Fruit fly (Drosophila melanogaster) whole organism: ENCODE data around the gene sxe2.
A peak's percentile ranks its signal among the peaks of the same experiment; 100 is the strongest.

Experiments
- CG8478 ChIP-seq: fragments of >200 bp; optimal IDR thresholded peaks from 2 replicates; lab custom pipeline; 2018; ENCODE audit warnings: inconsistent platforms
- Dll ChIP-seq: fragments of >200 bp; optimal IDR thresholded peaks from 2 replicates; lab custom pipeline; 2017
- EcR ChIP-seq, 2 experiments: fragments of >200 bp; optimal IDR thresholded peaks; 2 replicates each; lab custom pipeline; 2017; ENCODE audit warnings: missing biosample characterization in 2 of 2, missing genetic modification characterization in 2 of 2, missing genetic modification reagents in 2 of 2
- pan ChIP-seq: fragments of >200 bp; optimal IDR thresholded peaks from 2 replicates; lab custom pipeline; 2017
- psq ChIP-seq: fragments of >200 bp; optimal IDR thresholded peaks from 2 replicates; lab custom pipeline; 2017
- usp ChIP-seq: fragments of >200 bp; optimal IDR thresholded peaks from 2 replicates; lab custom pipeline; 2017; ENCODE audit warnings: missing biosample characterization, missing genetic modification characterization, mixed read lengths

sxe2 gene

DNA sequence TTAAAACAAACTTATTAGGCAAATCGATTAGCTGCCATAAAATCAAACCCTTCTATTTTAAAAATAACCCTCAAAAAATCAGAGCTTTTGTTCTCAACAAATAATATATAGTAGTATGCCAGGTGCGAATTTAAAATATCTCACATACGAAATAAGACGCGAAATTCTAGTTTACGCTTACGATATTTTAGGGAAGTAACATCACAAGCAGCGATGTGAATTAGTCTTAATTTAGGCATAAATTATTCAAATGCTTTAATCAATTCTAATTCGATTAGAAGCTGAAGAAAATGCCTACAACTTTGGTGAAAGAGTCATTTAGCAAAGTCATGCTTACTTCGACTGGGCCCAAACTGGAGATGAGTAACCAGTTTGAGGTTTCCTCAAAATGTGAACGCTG, at the start of gene sxe2:
TSS of gene sxe2 (plus strand) at position 301 of the 400 bp plus-strand sequence.
- no peak for TF ChIP-seq EcR (GFP tag; optimal IDR thresholded peaks at IDR 0.05; lab: Kevin White, UChicago)
- TF ChIP-seq Dll (lab: Kevin White, UChicago): no peak
- no peak for TF ChIP-seq pan (lab: Kevin White, UChicago)
- TF ChIP-seq psq (lab: Kevin White, UChicago): no peak
- no peak for TF ChIP-seq usp
- TF ChIP-seq CG8478 (lab: Kevin White, UChicago): no peak

- TF ChIP-seq CG8478 (lab: Kevin White, UChicago) (no peak), usp (no peak), pan (lab: Kevin White, UChicago) (no peak), Dll (lab: Kevin White, UChicago) (no peak), psq (lab: Kevin White, UChicago) (no peak), EcR (GFP tag; optimal IDR thresholded peaks at IDR 0.05; lab: Kevin White, UChicago) (no peak)
Measured at dm6 chr3R:16034186-16034585, 49.5 kb upstream of the sxe2 start.

DNA sequence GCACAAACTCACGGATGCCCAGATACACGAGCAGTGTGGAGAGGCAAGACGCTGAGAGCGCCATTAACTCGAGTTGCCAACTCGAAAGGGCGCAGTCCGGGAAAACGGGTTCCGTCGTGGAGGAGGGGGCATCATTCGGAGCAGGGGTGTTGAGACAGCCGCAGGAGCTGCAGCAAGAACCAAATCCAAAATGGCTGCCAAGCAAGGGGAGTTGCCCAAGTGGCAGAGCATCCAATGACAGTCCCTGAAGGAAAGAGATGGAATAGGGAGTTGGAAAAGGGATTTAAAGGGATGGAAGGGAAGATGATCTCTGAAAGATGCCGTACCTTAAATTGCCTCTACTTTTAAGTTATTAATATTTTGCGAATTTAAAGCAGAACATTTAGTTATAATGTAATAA, 45.6 kb upstream of the sxe2 start:
- no peak for TF ChIP-seq psq (lab: Kevin White, UChicago)
- no peak for TF ChIP-seq Dll (lab: Kevin White, UChicago)
- TF ChIP-seq pan (lab: Kevin White, UChicago): no peak
- TF ChIP-seq usp: no peak
- no peak for TF ChIP-seq EcR (GFP tag; optimal IDR thresholded peaks at IDR 0.05; lab: Kevin White, UChicago)
- TF ChIP-seq CG8478 (lab: Kevin White, UChicago): no peak

dm6 chr3R:16039557-16039956, 44.1 kb upstream of the sxe2 start:
- TF ChIP-seq usp: no peak
- no peak for TF ChIP-seq psq (lab: Kevin White, UChicago)
- no peak for TF ChIP-seq CG8478 (lab: Kevin White, UChicago)
- TF ChIP-seq EcR (GFP tag; optimal IDR thresholded peaks at IDR 0.05; lab: Kevin White, UChicago): no peak
- TF ChIP-seq pan (lab: Kevin White, UChicago): no peak

DNA sequence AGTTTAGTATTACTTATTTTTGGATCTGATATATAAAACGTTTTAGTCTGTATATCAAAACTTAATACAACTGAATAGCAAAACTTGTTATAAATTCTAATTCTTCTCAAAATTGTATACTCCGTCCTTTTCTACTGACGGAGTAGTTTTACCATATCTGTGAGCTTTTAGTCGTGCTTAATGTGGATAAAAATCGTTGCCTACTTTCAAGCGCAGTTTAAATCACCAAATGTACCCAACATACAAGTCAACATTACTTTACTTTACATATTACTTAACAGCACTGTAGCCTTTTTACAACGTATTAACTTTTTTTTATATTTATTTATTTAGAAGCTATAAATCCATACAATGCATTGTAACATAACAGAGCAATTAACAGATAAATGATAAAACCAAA, 42.8 kb upstream of the sxe2 start:
- TF ChIP-seq usp (no peak), EcR (GFP tag; optimal IDR thresholded peaks at IDR 0.05; lab: Kevin White, UChicago) (no peak), psq (lab: Kevin White, UChicago) (no peak), pan (lab: Kevin White, UChicago) (no peak), Dll (lab: Kevin White, UChicago) (no peak), CG8478 (lab: Kevin White, UChicago) (no peak)

dm6 chr3R:16042137-16042899, 41.4 kb upstream of the sxe2 start:
- TF ChIP-seq EcR (GFP tag; optimal IDR thresholded peaks at IDR 0.05; lab: Kevin White, UChicago) (peak in 1 of 2 experiments; percentile 34), CG8478 (lab: Kevin White, UChicago) (no peak)

dm6 chr3R:16042900-16043548, 40.7 kb upstream of the sxe2 start, which contains the start of gene Jhbp4:
Gene Jhbp4 (plus strand): TSS chr3R:16043498.
- TF ChIP-seq CG8478 (lab: Kevin White, UChicago): no peak
- no peak for TF ChIP-seq pan (lab: Kevin White, UChicago)
- no peak for TF ChIP-seq Dll (lab: Kevin White, UChicago)
- no peak for TF ChIP-seq EcR (GFP tag; optimal IDR thresholded peaks at IDR 0.05; lab: Kevin White, UChicago)
- no peak for TF ChIP-seq psq (lab: Kevin White, UChicago)
- TF ChIP-seq usp: no peak

DNA sequence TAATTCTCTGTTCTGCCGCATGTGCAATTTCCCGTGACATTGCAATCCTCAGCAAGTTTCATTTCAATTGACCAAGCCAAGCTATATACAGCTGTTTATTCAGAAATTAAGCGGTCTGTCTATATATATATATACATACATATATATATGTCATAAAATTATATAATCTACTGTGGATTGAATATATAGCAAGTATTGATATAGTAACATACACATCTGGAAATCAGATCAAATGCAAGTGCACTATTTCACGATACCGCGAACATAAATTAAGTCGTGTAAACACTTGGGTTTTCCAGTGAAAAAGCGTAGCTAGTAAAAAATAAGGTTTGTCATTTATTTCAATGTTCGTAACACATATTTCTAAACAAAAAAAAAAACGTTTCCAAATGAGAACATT, 37.6 kb upstream of the sxe2 start, which contains the start of gene Jhbp5:
TSS of gene Jhbp5 (minus strand) at position 101 of the 400 bp plus-strand sequence.
- no peak for TF ChIP-seq Dll (lab: Kevin White, UChicago)

dm6 chr3R:16049369-16049768, 34.3 kb upstream of the sxe2 start, which contains the start of the genes IKKbeta and CG5013:
Gene IKKbeta (minus strand): TSS chr3R:16049421.
Gene CG5013 (plus strand): TSS chr3R:16049670.
- TF ChIP-seq psq (lab: Kevin White, UChicago) (no peak), Dll (lab: Kevin White, UChicago) (no peak), CG8478 (lab: Kevin White, UChicago) (no peak), pan (lab: Kevin White, UChicago) (no peak), usp (no peak), EcR (GFP tag; optimal IDR thresholded peaks at IDR 0.05; lab: Kevin White, UChicago) (no peak)

DNA sequence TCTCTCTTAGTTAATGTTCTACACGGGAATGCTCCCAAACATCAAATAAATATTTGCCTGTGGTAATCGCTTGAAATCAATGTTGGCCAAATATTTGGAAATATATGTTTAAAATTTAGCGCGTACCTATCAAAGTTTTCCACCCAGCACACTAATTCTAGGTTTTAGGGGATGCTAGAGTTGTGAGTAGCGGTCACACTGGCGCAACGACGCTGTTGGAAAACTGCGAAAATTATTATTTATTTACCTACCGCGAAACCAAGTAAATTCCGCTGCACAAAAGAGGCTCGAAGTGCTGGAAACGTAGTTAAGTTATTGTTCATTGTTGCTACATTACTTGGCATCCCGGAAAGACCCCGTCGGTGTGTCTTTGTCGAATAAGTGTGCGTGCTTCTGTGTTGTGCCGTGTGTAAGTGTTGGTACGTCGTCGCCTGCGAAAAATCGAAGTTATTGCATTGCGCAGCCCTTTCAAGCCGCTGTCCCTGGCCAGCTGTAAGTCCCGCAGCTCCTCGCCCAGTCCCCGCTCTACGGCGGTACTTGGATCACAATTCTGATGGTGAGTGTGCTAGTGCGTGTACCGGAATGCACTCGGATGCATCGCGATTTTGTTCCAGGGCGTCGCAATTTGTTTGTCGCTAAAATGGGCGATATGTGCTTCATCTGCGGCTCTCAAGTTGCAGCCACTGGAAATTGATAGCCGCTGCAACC, 32.9 kb upstream of the sxe2 start, which contains the start of gene msps:
TSS of gene msps (plus strand) at position 181 of the 708 bp plus-strand sequence.
- no peak for TF ChIP-seq EcR (GFP tag; optimal IDR thresholded peaks at IDR 0.05; lab: Kevin White, UChicago)
- no peak for TF ChIP-seq CG8478 (lab: Kevin White, UChicago)
- no peak for TF ChIP-seq Dll (lab: Kevin White, UChicago)
- TF ChIP-seq psq (lab: Kevin White, UChicago): no peak
- TF ChIP-seq usp: no peak
- TF ChIP-seq pan (lab: Kevin White, UChicago): no peak

DNA sequence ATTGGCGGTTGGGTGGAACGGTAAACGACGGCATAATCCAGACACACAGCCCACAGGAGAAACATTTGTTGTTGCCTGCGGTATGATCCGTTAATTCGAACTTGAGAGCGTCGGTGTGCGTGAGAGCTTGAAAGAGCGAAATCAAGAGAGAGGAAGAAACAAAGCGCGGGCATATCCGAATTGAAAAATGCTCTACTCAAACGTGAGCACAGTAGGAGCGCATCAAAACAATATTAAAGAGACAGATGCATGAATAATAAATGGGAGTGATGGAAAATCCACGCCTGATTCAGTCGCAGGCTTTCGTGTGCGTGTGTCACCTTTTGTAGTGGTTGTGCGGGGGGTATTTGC, 32.4 kb upstream of the sxe2 start:
- TF ChIP-seq psq (lab: Kevin White, UChicago) (no peak), CG8478 (lab: Kevin White, UChicago) (no peak), usp (no peak), pan (lab: Kevin White, UChicago) (no peak), Dll (lab: Kevin White, UChicago) (no peak), EcR (GFP tag; optimal IDR thresholded peaks at IDR 0.05; lab: Kevin White, UChicago) (no peak)
